Fruit fly (Drosophila melanogaster) whole organism, embryonic: ENCODE measurements around the gene Csk.

Experiments used
- ATbp ChIP-seq: fragments of 200-800 bp; sonication (Bioruptor generic); optimal IDR thresholded peaks from 2 replicates; lab custom pipeline; 2017; ENCODE audit warnings: missing biosample characterization, mild to moderate bottlenecking, missing genetic modification characterization, missing genetic modification reagents
- Awh ChIP-seq: fragments of 200-800 bp; sonication (Bioruptor generic); IDR thresholded peaks from 2 replicates; pipeline ENCODE4, ENCODE4 v1.3.6; 2022; ENCODE audit warnings: missing biosample characterization, missing genetic modification characterization
- CG11723 ChIP-seq: fragments of 200-800 bp; sonication (Bioruptor generic); optimal IDR thresholded peaks from 2 replicates; lab custom pipeline; 2017; ENCODE audit warnings: missing biosample characterization, mild to moderate bottlenecking, missing genetic modification characterization
- CG15514 ChIP-seq: fragments of 200-800 bp; sonication (Bioruptor generic); optimal IDR thresholded peaks from 3 replicates; lab custom pipeline; 2017; ENCODE audit warnings: missing biosample characterization, missing genetic modification characterization, mild to moderate bottlenecking, moderate library complexity, missing genetic modification reagents
- CG15601 ChIP-seq: fragments of 200-800 bp; sonication (Bioruptor generic); optimal IDR thresholded peaks from 3 replicates; lab custom pipeline; 2019; ENCODE audit warnings: missing biosample characterization, mild to moderate bottlenecking, missing genetic modification characterization, moderate library complexity
- CG17612 ChIP-seq: fragments of 200-800 bp; sonication (Bioruptor generic); IDR thresholded peaks from 2 replicates; pipeline ENCODE4 v1.3.6; 2022; ENCODE audit warnings: missing biosample characterization, missing genetic modification characterization
- CG17912 ChIP-seq: fragments of 200-800 bp; sonication (Bioruptor generic); optimal IDR thresholded peaks from 2 replicates; lab custom pipeline; 2018; ENCODE audit warnings: missing biosample characterization, mild to moderate bottlenecking, missing genetic modification characterization
- CG18011 ChIP-seq: fragments of 200-800 bp; sonication (Bioruptor generic); optimal IDR thresholded peaks from 2 replicates; lab custom pipeline; 2017; ENCODE audit warnings: missing biosample characterization, missing genetic modification characterization, mild to moderate bottlenecking, moderate library complexity, missing genotype
- CG18262 ChIP-seq: fragments of 200-800 bp; optimal IDR thresholded peaks from 3 replicates; lab custom pipeline; 2019; ENCODE audit warnings: missing biosample characterization, mild to moderate bottlenecking, missing genetic modification characterization, moderate library complexity
- CG2120 ChIP-seq: fragments of 200-800 bp; sonication (Bioruptor generic); optimal IDR thresholded peaks from 3 replicates; lab custom pipeline; 2016; ENCODE audit warnings: missing biosample characterization, missing genetic modification characterization
- CG3281 ChIP-seq: fragments of 200-800 bp; sonication (Bioruptor generic); optimal IDR thresholded peaks from 3 replicates; lab custom pipeline; 2017; ENCODE audit warnings: missing biosample characterization, mild to moderate bottlenecking, missing genetic modification characterization
- CG42726 ChIP-seq: fragments of 200-800 bp; sonication (Bioruptor generic); IDR thresholded peaks from 2 replicates; pipeline ENCODE4 v1.3.6; 2022; ENCODE audit warnings: missing biosample characterization, missing genetic modification characterization; ENCODE audit not compliant: partially characterized antibody
- CG7928 ChIP-seq: fragments of 200-800 bp; sonication (Bioruptor generic); optimal IDR thresholded peaks from 2 replicates; lab custom pipeline; 2017; ENCODE audit warnings: missing biosample characterization, mild to moderate bottlenecking, missing genetic modification characterization
- CG9817 ChIP-seq: fragments of 200-800 bp; sonication (Bioruptor generic); optimal IDR thresholded peaks from 2 replicates; lab custom pipeline; 2018; ENCODE audit warnings: missing biosample characterization, mild to moderate bottlenecking, missing genetic modification characterization, moderate library complexity
- CG9932 ChIP-seq: fragments of 200-800 bp; sonication (Bioruptor generic); IDR thresholded peaks from 2 replicates; pipeline ENCODE4 v1.3.6; 2022; ENCODE audit warnings: missing biosample characterization, missing genetic modification characterization
- D19A ChIP-seq: fragments of 200-800 bp; optimal IDR thresholded peaks from 3 replicates; lab custom pipeline; 2019; ENCODE audit warnings: missing biosample characterization, mild to moderate bottlenecking, missing genetic modification characterization, moderate library complexity
- D19B ChIP-seq: fragments of 200-800 bp; sonication (Bioruptor generic); optimal IDR thresholded peaks from 2 replicates; lab custom pipeline; 2017; ENCODE audit warnings: missing biosample characterization, mild to moderate bottlenecking, missing genetic modification characterization
- Fer3 ChIP-seq: fragments of 200-800 bp; sonication (Bioruptor generic); optimal IDR thresholded peaks from 2 replicates; lab custom pipeline; 2018; ENCODE audit warnings: missing biosample characterization, mild to moderate bottlenecking, missing genetic modification characterization, moderate library complexity
- HLH3B ChIP-seq: fragments of 200-800 bp; sonication (Bioruptor generic); IDR thresholded peaks from 2 replicates; pipeline ENCODE4 v1.3.6; 2022; ENCODE audit warnings: missing biosample characterization, missing genetic modification characterization
- Hsf ChIP-seq: fragments of 200-800 bp; sonication (Bioruptor generic); optimal IDR thresholded peaks from 3 replicates; lab custom pipeline; 2016; ENCODE audit warnings: missing biosample characterization, missing genetic modification characterization
- MTF-1 ChIP-seq: fragments of 200-800 bp; sonication (Bioruptor generic); optimal IDR thresholded peaks from 2 replicates; lab custom pipeline; 2018; ENCODE audit warnings: missing biosample characterization, mild to moderate bottlenecking, missing genetic modification characterization, borderline replicate concordance
- Meics ChIP-seq: fragments of 200-800 bp; sonication (Bioruptor generic); optimal IDR thresholded peaks from 2 replicates; lab custom pipeline; 2017; ENCODE audit warnings: missing biosample characterization, mild to moderate bottlenecking, missing genetic modification characterization
- Mes4 ChIP-seq: fragments of 200-800 bp; sonication (Bioruptor generic); optimal IDR thresholded peaks from 2 replicates; lab custom pipeline; 2016; ENCODE audit warnings: missing biosample characterization, missing genetic modification characterization
- Nf-YB ChIP-seq: fragments of 200-800 bp; sonication (Bioruptor generic); optimal IDR thresholded peaks from 3 replicates; lab custom pipeline; 2019; ENCODE audit warnings: missing biosample characterization, mild to moderate bottlenecking, missing genetic modification characterization, moderate library complexity
- NfI ChIP-seq: fragments of 200-800 bp; sonication (Bioruptor generic); optimal IDR thresholded peaks from 3 replicates; lab custom pipeline; 2018; ENCODE audit warnings: missing biosample characterization, mild to moderate bottlenecking, missing genetic modification characterization, moderate library complexity
- Taf1 ChIP-seq: fragments of 200-800 bp; sonication (Bioruptor generic); IDR thresholded peaks from 2 replicates; pipeline ENCODE4 v1.3.6; 2022; ENCODE audit warnings: missing biosample characterization, missing genetic modification characterization
- Trl ChIP-seq, 3 experiments: fragments of >200 bp in 2 of 3; fragments of 200-800 bp in 1 of 3; sonication (Bioruptor generic) in 1 of 3; optimal IDR thresholded peaks; 2 replicates in 1 of 3; 3 replicates in 2 of 3; lab custom pipeline; 2016 to 2017; ENCODE audit warnings: missing biosample characterization in 1 of 3, missing genetic modification characterization in 1 of 3
- Xbp1 ChIP-seq: fragments of 200-800 bp; sonication (Bioruptor generic); optimal IDR thresholded peaks from 3 replicates; lab custom pipeline; 2016; ENCODE audit warnings: missing biosample characterization, mild to moderate bottlenecking, missing genetic modification characterization
- chinmo ChIP-seq: fragments of 200-800 bp; sonication (Bioruptor generic); IDR thresholded peaks from 4 replicates; pipeline ENCODE4 v1.3.6; 2022; ENCODE audit warnings: missing biosample characterization, missing genetic modification characterization; ENCODE audit not compliant: partially characterized antibody
- dmrt99B ChIP-seq: fragments of 200-800 bp; sonication (Bioruptor generic); optimal IDR thresholded peaks from 2 replicates; lab custom pipeline; 2018; ENCODE audit warnings: missing biosample characterization, mild to moderate bottlenecking, missing genetic modification characterization, moderate library complexity
- fru ChIP-seq: fragments of >200 bp; optimal IDR thresholded peaks from 2 replicates; lab custom pipeline; 2017
- gce ChIP-seq: fragments of 200-800 bp; sonication (Bioruptor generic); IDR thresholded peaks from 3 replicates; pipeline ENCODE4 v1.3.6; 2022; ENCODE audit warnings: missing biosample characterization, missing genetic modification characterization
- gem ChIP-seq: fragments of 200-800 bp; sonication (Bioruptor generic); optimal IDR thresholded peaks from 2 replicates; lab custom pipeline; 2019; ENCODE audit warnings: missing biosample characterization, mild to moderate bottlenecking, missing genetic modification characterization, moderate library complexity
- grau ChIP-seq: fragments of 200-800 bp; optimal IDR thresholded peaks from 3 replicates; lab custom pipeline; 2019; ENCODE audit warnings: missing biosample characterization, mild to moderate bottlenecking, missing genetic modification characterization, moderate library complexity
- gro ChIP-seq: fragments of 200-800 bp; sonication (Bioruptor generic); optimal IDR thresholded peaks from 2 replicates; lab custom pipeline; 2016; ENCODE audit warnings: missing biosample characterization, missing genetic modification characterization
- her ChIP-seq: fragments of 200-800 bp; sonication (Bioruptor generic); optimal IDR thresholded peaks from 2 replicates; lab custom pipeline; 2016; ENCODE audit warnings: missing biosample characterization, missing genetic modification characterization
- hkb ChIP-seq, 2 experiments: fragments of 200-800 bp in 1 of 2; fragments of >200 bp in 1 of 2; sonication (Bioruptor generic) in 1 of 2; IDR thresholded peaks in 1 of 2; optimal IDR thresholded peaks in 1 of 2; 2 replicates each; pipeline versions ENCODE4 v1.3.6 to Lab custom; 2017 to 2022; ENCODE audit warnings: missing biosample characterization in 1 of 2, missing genetic modification characterization in 1 of 2
- lilli ChIP-seq: fragments of 200-800 bp; sonication (Bioruptor generic); optimal IDR thresholded peaks from 3 replicates; lab custom pipeline; 2016; ENCODE audit warnings: missing biosample characterization, missing genetic modification characterization
- lmd ChIP-seq: fragments of 200-800 bp; sonication (Bioruptor generic); IDR thresholded peaks from 2 replicates; pipeline ENCODE4 v1.3.6; 2022; ENCODE audit warnings: missing biosample characterization, missing genetic modification characterization
- lola ChIP-seq, 3 experiments: fragments of >200 bp in 2 of 3; fragments of 200-800 bp in 1 of 3; sonication (Bioruptor generic) in 1 of 3; optimal IDR thresholded peaks; 2 replicates each; lab custom pipeline; 2017 to 2019; ENCODE audit warnings: missing biosample characterization in 3 of 3, missing genetic modification characterization in 3 of 3, mild to moderate bottlenecking in 1 of 3, moderate library complexity in 1 of 3
- odd ChIP-seq: fragments of 200-800 bp; sonication (Bioruptor generic); optimal IDR thresholded peaks from 2 replicates; lab custom pipeline; 2017; ENCODE audit warnings: missing biosample characterization, mild to moderate bottlenecking, missing genetic modification characterization
- peb ChIP-seq: fragments of 200-800 bp; sonication (Bioruptor generic); IDR thresholded peaks from 2 replicates; pipeline ENCODE4 v1.3.6; 2022; ENCODE audit warnings: missing biosample characterization, missing genetic modification characterization
- pfk ChIP-seq: fragments of 200-800 bp; sonication (Bioruptor generic); optimal IDR thresholded peaks from 2 replicates; lab custom pipeline; 2018; ENCODE audit warnings: missing biosample characterization, mild to moderate bottlenecking, missing genetic modification characterization, moderate library complexity
- ranshi ChIP-seq: fragments of 200-800 bp; sonication (Bioruptor generic); IDR thresholded peaks from 2 replicates; pipeline ENCODE4 v1.3.6; 2022; ENCODE audit warnings: missing biosample characterization, missing genetic modification characterization
- sna ChIP-seq: fragments of 200-800 bp; sonication (Bioruptor generic); IDR thresholded peaks from 2 replicates; pipeline ENCODE4 v1.3.6; 2022; ENCODE audit warnings: missing biosample characterization, missing genetic modification characterization; ENCODE audit not compliant: partially characterized antibody
- sob ChIP-seq: fragments of 200-800 bp; sonication (Bioruptor generic); IDR thresholded peaks from 2 replicates; pipeline ENCODE4 v1.3.6; 2022; ENCODE audit warnings: missing biosample characterization, missing genetic modification characterization
- tap ChIP-seq: fragments of 200-800 bp; optimal IDR thresholded peaks from 3 replicates; lab custom pipeline; 2019; ENCODE audit warnings: missing biosample characterization, mild to moderate bottlenecking, missing genetic modification characterization, moderate library complexity
- tin ChIP-seq: fragments of 200-800 bp; sonication (Bioruptor generic); optimal IDR thresholded peaks from 3 replicates; lab custom pipeline; 2016; ENCODE audit warnings: missing biosample characterization, missing genetic modification characterization
- zf30C ChIP-seq: fragments of 200-800 bp; sonication (Bioruptor generic); optimal IDR thresholded peaks from 3 replicates; lab custom pipeline; 2018; ENCODE audit warnings: missing biosample characterization, mild to moderate bottlenecking, missing genetic modification characterization

The Csk gene

dm6 chr3R:11657786-11658193 lies 7.3 kb upstream of the Csk start (continued):
- TF ChIP-seq ranshi (peak; percentile 30; the same call in 1 of the 2 replicates), chinmo (0 out of 4 replicates have a peak, but pooled peaks have one; percentile 67), Mes4 (GFP tag; lab: Kevin White, UChicago) (no peak), CG18262 (tag; lab: Kevin White, UChicago) (peak; percentile 50), peb (no peak), tap (tag; lab: Kevin White, UChicago) (peak; percentile 44), sob (GFP tag; lab: Robert Waterston, UW) (peak; percentile 16; the same call in 1 of the 2 replicates), Nf-YB (GFP tag; lab: Kevin White, UChicago) (peak; percentile 46), pfk (GFP tag; lab: Kevin White, UChicago) (no peak), CG3281 (peak; percentile 12), CG18011 (GFP tag; lab: Kevin White, UChicago) (no peak), Taf1 (peak; percentile 12; the same call in 1 of the 2 replicates), Fer3 (tag; lab: Kevin White, UChicago) (peak; percentile 32), gem (tag; lab: Kevin White, UChicago) (peak; percentile 55), her (peak; percentile 20), ATbp (GFP tag; lab: Kevin White, UChicago) (peak; percentile 12), CG11723 (no peak), CG9817 (tag; lab: Kevin White, UChicago) (peak; percentile 10), hkb (optimal IDR thresholded peaks at IDR 0.05; lab: Kevin White, UChicago) (no peak), hkb (GFP tag; IDR thresholded peaks at IDR 0.05; lab: Robert Waterston, UW) (peak; percentile 39; the same call in 1 of the 2 replicates), Xbp1 (GFP tag; lab: Kevin White, UChicago) (peak; percentile 15), Hsf (GFP tag; lab: Kevin White, UChicago) (peak; percentile 20), CG7928 (GFP tag; lab: Kevin White, UChicago) (no peak), lilli (GFP tag; lab: Kevin White, UChicago) (peak; percentile 61), CG17912 (GFP tag; lab: Kevin White, UChicago) (no peak), HLH3B (GFP tag; lab: Robert Waterston, UW) (no peak), CG17612 (GFP tag; lab: Robert Waterston, UW) (no peak), D19A (tag; lab: Kevin White, UChicago) (peak; percentile 10), lola (GFP tag; optimal IDR thresholded peaks at IDR 0.05; lab: Kevin White, UChicago) (peak in 1 of 3 experiments; percentile 31), CG9932 (GFP tag; lab: Robert Waterston, UW) (peak; percentile 82), NfI (GFP tag; lab: Kevin White, UChicago) (peak; percentile 27), zf30C (GFP tag; lab: Kevin White, UChicago) (peak; percentile 84), Trl (optimal IDR thresholded peaks at IDR 0.05; lab: Kevin White, UChicago) (no peak), Trl (GFP tag; optimal IDR thresholded peaks at IDR 0.05; lab: Kevin White, UChicago) (peak; percentile 31), CG15514 (GFP tag; lab: Kevin White, UChicago) (peak; percentile 15), gce (GFP tag; lab: Robert Waterston, UW) (no peak), gro (GFP tag; lab: Kevin White, UChicago) (peak; percentile 44), Awh (GFP tag; lab: Robert Waterston, UW) (peak; percentile 24; the same call in 1 of the 2 replicates), grau (tag; lab: Kevin White, UChicago) (peak; percentile 47), CG15601 (tag; lab: Kevin White, UChicago) (peak; percentile 2), MTF-1 (GFP tag; lab: Kevin White, UChicago) (no peak), CG2120 (peak; percentile 75), fru (lab: Kevin White, UChicago) (no peak), tin (GFP tag; lab: Kevin White, UChicago) (no peak), lmd (peak; percentile 29; the same call in 1 of the 2 replicates), CG42726 (GFP tag; lab: Robert Waterston, UW) (no peak), Meics (peak; percentile 50), odd (GFP tag; lab: Kevin White, UChicago) (no peak), D19B (no peak), sna (GFP tag; lab: Robert Waterston, UW) (no peak), dmrt99B (tag; lab: Kevin White, UChicago) (peak; percentile 10)
